Worm (Caenorhabditis elegans): ENCODE data around the gene sri-30.

sri-30 gene

ce11 chrII:3045875-3046274 is at the start of gene sri-30:
Gene sri-30 (plus strand): TSS chrII:3046175.
- TF ChIP-seq flt-1 (GFP tag; IDR thresholded peaks at IDR 0.05) (no peak), T22C8.4 (GFP tag; IDR thresholded peaks at IDR 0.05) (no peak), ref-1 (GFP tag; conservative IDR thresholded peaks at IDR 0.05) (no peak), ztf-29 (GFP tag; IDR thresholded peaks at IDR 0.05) (no peak), klf-2 (GFP tag; conservative IDR thresholded peaks at IDR 0.05) (no peak), med-1 (GFP tag; optimal IDR thresholded peaks at IDR 0.05; ENCODE audit: insufficient read depth) (no peak), tab-1 (GFP tag; IDR thresholded peaks at IDR 0.05) (no peak), ztf-23 (GFP tag; IDR thresholded peaks at IDR 0.05) (no peak), cog-1 (tag; optimal IDR thresholded peaks at IDR 0.05) (no peak)

- no peak for TF ChIP-seq ref-1 (GFP tag; conservative IDR thresholded peaks at IDR 0.05)
Measured at ce11 chrII:2996721-2997120, 49.3 kb upstream of the sri-30 start, which contains the start of gene lido-8. Gene lido-8 (plus strand): TSS chrII:2997021.

- TF ChIP-seq ztf-23 (GFP tag; IDR thresholded peaks at IDR 0.05) (no peak), med-1 (GFP tag; optimal IDR thresholded peaks at IDR 0.05; ENCODE audit: insufficient read depth) (no peak), ztf-29 (GFP tag; IDR thresholded peaks at IDR 0.05) (no peak), cog-1 (tag; optimal IDR thresholded peaks at IDR 0.05) (no peak), klf-2 (GFP tag; conservative IDR thresholded peaks at IDR 0.05) (no peak), tab-1 (GFP tag; IDR thresholded peaks at IDR 0.05) (no peak), flt-1 (GFP tag; IDR thresholded peaks at IDR 0.05) (no peak), ref-1 (GFP tag; conservative IDR thresholded peaks at IDR 0.05) (no peak), T22C8.4 (GFP tag; IDR thresholded peaks at IDR 0.05) (no peak)
Measured at ce11 chrII:2997828-2998441, 48.0 kb upstream of the sri-30 start.

- no peak for TF ChIP-seq T22C8.4 (GFP tag; IDR thresholded peaks at IDR 0.05)
- no peak for TF ChIP-seq ztf-23 (GFP tag; IDR thresholded peaks at IDR 0.05)
- no peak for TF ChIP-seq tab-1 (GFP tag; IDR thresholded peaks at IDR 0.05)
- TF ChIP-seq ztf-29 (GFP tag; IDR thresholded peaks at IDR 0.05) = no peak
- TF ChIP-seq ref-1 (GFP tag; conservative IDR thresholded peaks at IDR 0.05) = no peak
- TF ChIP-seq flt-1 (GFP tag; IDR thresholded peaks at IDR 0.05) = no peak
- TF ChIP-seq klf-2 (GFP tag; conservative IDR thresholded peaks at IDR 0.05) = no peak
Measured at ce11 chrII:3000535-3001264, 45.3 kb upstream of the sri-30 start, which contains the start of gene lido-9. Gene lido-9 (plus strand): TSS chrII:3000768.

- TF ChIP-seq ztf-29 (GFP tag; IDR thresholded peaks at IDR 0.05) = no peak
- TF ChIP-seq klf-2 (GFP tag; conservative IDR thresholded peaks at IDR 0.05) = no peak
- no peak for TF ChIP-seq ztf-23 (GFP tag; IDR thresholded peaks at IDR 0.05)
- TF ChIP-seq ref-1 (GFP tag; conservative IDR thresholded peaks at IDR 0.05) = no peak
- no peak for TF ChIP-seq flt-1 (GFP tag; IDR thresholded peaks at IDR 0.05)
- no peak for TF ChIP-seq med-1 (GFP tag; optimal IDR thresholded peaks at IDR 0.05; ENCODE audit: insufficient read depth)
- no peak for TF ChIP-seq cog-1 (tag; optimal IDR thresholded peaks at IDR 0.05)
- TF ChIP-seq T22C8.4 (GFP tag; IDR thresholded peaks at IDR 0.05) = no peak
- TF ChIP-seq tab-1 (GFP tag; IDR thresholded peaks at IDR 0.05) = no peak
Measured at ce11 chrII:3002211-3002610, 43.8 kb upstream of the sri-30 start, which contains the start of gene lido-10. Gene lido-10 (plus strand): TSS chrII:3002511.

ce11 chrII:3003667-3004066 is 42.3 kb upstream of the sri-30 start, which contains the start of gene lido-11:
Gene lido-11 (plus strand): TSS chrII:3003967.
- TF ChIP-seq flt-1 (GFP tag; IDR thresholded peaks at IDR 0.05) (no peak), med-1 (GFP tag; optimal IDR thresholded peaks at IDR 0.05; ENCODE audit: insufficient read depth) (no peak), tab-1 (GFP tag; IDR thresholded peaks at IDR 0.05) (no peak), ztf-23 (GFP tag; IDR thresholded peaks at IDR 0.05) (no peak), T22C8.4 (GFP tag; IDR thresholded peaks at IDR 0.05) (no peak), klf-2 (GFP tag; conservative IDR thresholded peaks at IDR 0.05) (no peak), cog-1 (tag; optimal IDR thresholded peaks at IDR 0.05) (no peak), ref-1 (GFP tag; conservative IDR thresholded peaks at IDR 0.05) (no peak), ztf-29 (GFP tag; IDR thresholded peaks at IDR 0.05) (no peak)

ce11 chrII:3005499-3005898 is 40.5 kb upstream of the sri-30 start, which contains the start of gene lido-12:
Gene lido-12 (plus strand): TSS chrII:3005799.
- TF ChIP-seq flt-1 (GFP tag; IDR thresholded peaks at IDR 0.05) (no peak), T22C8.4 (GFP tag; IDR thresholded peaks at IDR 0.05) (peak; percentile 57; the same call in 1 of the 2 replicates)

- TF ChIP-seq klf-2 (GFP tag; conservative IDR thresholded peaks at IDR 0.05) (no peak), med-1 (GFP tag; optimal IDR thresholded peaks at IDR 0.05; ENCODE audit: insufficient read depth) (no peak), ztf-23 (GFP tag; IDR thresholded peaks at IDR 0.05) (no peak), cog-1 (tag; optimal IDR thresholded peaks at IDR 0.05) (no peak), ztf-29 (GFP tag; IDR thresholded peaks at IDR 0.05) (no peak), T22C8.4 (GFP tag; IDR thresholded peaks at IDR 0.05) (no peak), ref-1 (GFP tag; conservative IDR thresholded peaks at IDR 0.05) (no peak), tab-1 (GFP tag; IDR thresholded peaks at IDR 0.05) (no peak), flt-1 (GFP tag; IDR thresholded peaks at IDR 0.05) (no peak)
Measured at ce11 chrII:3008400-3008799, 37.6 kb upstream of the sri-30 start, which contains the start of gene sdz-5. Gene sdz-5 (plus strand): TSS chrII:3008700.

- TF ChIP-seq klf-2 (GFP tag; conservative IDR thresholded peaks at IDR 0.05) = no peak
- TF ChIP-seq T22C8.4 (GFP tag; IDR thresholded peaks at IDR 0.05) = no peak
- no peak for TF ChIP-seq cog-1 (tag; optimal IDR thresholded peaks at IDR 0.05)
- no peak for TF ChIP-seq ref-1 (GFP tag; conservative IDR thresholded peaks at IDR 0.05)
- TF ChIP-seq ztf-29 (GFP tag; IDR thresholded peaks at IDR 0.05) = no peak
- no peak for TF ChIP-seq med-1 (GFP tag; optimal IDR thresholded peaks at IDR 0.05; ENCODE audit: insufficient read depth)
- TF ChIP-seq tab-1 (GFP tag; IDR thresholded peaks at IDR 0.05) = no peak
- TF ChIP-seq flt-1 (GFP tag; IDR thresholded peaks at IDR 0.05) = no peak
- TF ChIP-seq ztf-23 (GFP tag; IDR thresholded peaks at IDR 0.05) = no peak
Measured at ce11 chrII:3012133-3012532, 33.8 kb upstream of the sri-30 start, which contains the start of gene C41H7.9. Gene C41H7.9 (minus strand): TSS chrII:3012233.

All from whole organism, midembryonic.